Fruit fly (Drosophila melanogaster) whole organism, embryonic: ENCODE results near the gene ppl.

Experiments used
- CG12942 ChIP-seq: fragments of 200-800 bp; sonication (Bioruptor generic); optimal IDR thresholded peaks from 3 replicates; lab custom pipeline; 2016; ENCODE audit warnings: missing biosample characterization, missing genetic modification characterization
- CG14667 ChIP-seq: fragments of 200-800 bp; sonication (Bioruptor generic); IDR thresholded peaks from 2 replicates; pipeline ENCODE4 v1.3.6; 2022; ENCODE audit warnings: missing biosample characterization, missing genetic modification characterization
- CG1603 ChIP-seq: fragments of 200-800 bp; sonication (Bioruptor generic); optimal IDR thresholded peaks from 2 replicates; lab custom pipeline; 2019; ENCODE audit warnings: missing biosample characterization, mild to moderate bottlenecking, missing genetic modification characterization, moderate library complexity
- CG18011 ChIP-seq: fragments of 200-800 bp; sonication (Bioruptor generic); optimal IDR thresholded peaks from 2 replicates; lab custom pipeline; 2017; ENCODE audit warnings: missing biosample characterization, missing genetic modification characterization, mild to moderate bottlenecking, moderate library complexity, missing genotype
- CG30431 ChIP-seq: fragments of 200-800 bp; sonication (Bioruptor generic); optimal IDR thresholded peaks from 2 replicates; lab custom pipeline; 2017; ENCODE audit warnings: missing biosample characterization, missing genetic modification characterization
- CG4730 ChIP-seq: fragments of 200-800 bp; sonication (Bioruptor generic); IDR thresholded peaks from 2 replicates; pipeline ENCODE4 v1.3.6; 2022; ENCODE audit warnings: missing biosample characterization, missing genetic modification characterization
- CG7928 ChIP-seq: fragments of 200-800 bp; sonication (Bioruptor generic); optimal IDR thresholded peaks from 2 replicates; lab custom pipeline; 2017; ENCODE audit warnings: missing biosample characterization, mild to moderate bottlenecking, missing genetic modification characterization
- CHES-1-like ChIP-seq: fragments of 200-800 bp; sonication (Bioruptor generic); optimal IDR thresholded peaks from 2 replicates; lab custom pipeline; 2016; ENCODE audit warnings: missing biosample characterization, missing genetic modification characterization
- Dfd ChIP-seq, 2 experiments: fragments of >200 bp; optimal IDR thresholded peaks; 2 replicates each; lab custom pipeline; 2017; ENCODE audit warnings: missing biosample characterization in 2 of 2, missing genetic modification characterization in 2 of 2
- da ChIP-seq: fragments of 200-800 bp; sonication (Bioruptor generic); optimal IDR thresholded peaks from 2 replicates; lab custom pipeline; 2016; ENCODE audit warnings: missing biosample characterization, missing genetic modification characterization
- hkb ChIP-seq, 2 experiments: fragments of 200-800 bp in 1 of 2; fragments of >200 bp in 1 of 2; sonication (Bioruptor generic) in 1 of 2; IDR thresholded peaks in 1 of 2; optimal IDR thresholded peaks in 1 of 2; 2 replicates each; pipeline versions ENCODE4 v1.3.6 to Lab custom; 2017 to 2022; ENCODE audit warnings: missing biosample characterization in 1 of 2, missing genetic modification characterization in 1 of 2
- nmo ChIP-seq: fragments of 200-800 bp; sonication (Bioruptor generic); optimal IDR thresholded peaks from 2 replicates; lab custom pipeline; 2018; ENCODE audit warnings: missing biosample characterization, mild to moderate bottlenecking, missing genetic modification characterization, moderate library complexity
- pita ChIP-seq: fragments of 200-800 bp; sonication (Bioruptor generic); optimal IDR thresholded peaks from 2 replicates; lab custom pipeline; 2017; ENCODE audit warnings: missing biosample characterization, mild to moderate bottlenecking, missing genetic modification characterization
- pros ChIP-seq: fragments of 200-800 bp; sonication (Bioruptor generic); optimal IDR thresholded peaks from 3 replicates; lab custom pipeline; 2019; ENCODE audit warnings: missing biosample characterization, mild to moderate bottlenecking, missing genetic modification characterization, moderate library complexity

dm6 chr3L:21279168-21279567, 2.1 kb downstream of the ppl start:
- TF ChIP-seq pros (GFP tag; lab: Kevin White, UChicago) (no peak), CG12942 (GFP tag; lab: Kevin White, UChicago) (no peak), pita (GFP tag; lab: Kevin White, UChicago) (no peak), CG4730 (GFP tag; lab: Robert Waterston, UW) (no peak), CHES-1-like (no peak), da (no peak), CG18011 (GFP tag; lab: Kevin White, UChicago) (no peak), hkb (optimal IDR thresholded peaks at IDR 0.05; lab: Kevin White, UChicago) (no peak), hkb (GFP tag; IDR thresholded peaks at IDR 0.05; lab: Robert Waterston, UW) (no peak), CG30431 (GFP tag; lab: Kevin White, UChicago) (no peak), nmo (GFP tag; lab: Kevin White, UChicago) (no peak), Dfd (GFP tag; optimal IDR thresholded peaks at IDR 0.05; lab: Kevin White, UChicago) (no peak), CG1603 (tag; lab: Kevin White, UChicago) (no peak), CG7928 (no peak), CG14667 (GFP tag; lab: Robert Waterston, UW) (no peak)
